Worm (Caenorhabditis elegans): ENCODE data around the gene clec-246.

Gene clec-246

DNA sequence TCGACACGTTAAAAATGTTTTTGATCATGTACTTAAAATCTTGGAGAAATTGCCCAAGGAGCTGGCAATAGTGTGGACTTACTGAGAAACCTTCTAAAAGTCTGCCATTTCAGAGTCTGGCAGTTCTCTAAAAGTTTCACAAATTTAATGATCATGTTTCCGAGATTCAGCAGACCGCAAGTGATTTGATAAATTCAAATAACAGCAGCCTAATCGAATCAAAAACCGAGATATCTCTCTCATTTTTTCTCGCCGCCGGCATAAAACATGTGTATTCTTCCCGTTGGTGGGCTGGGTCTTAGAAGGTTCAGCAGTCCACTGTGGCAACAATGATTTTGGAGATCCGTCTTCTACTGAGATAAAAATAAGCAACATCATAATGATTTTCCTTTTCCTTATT is at the start of gene clec-246:
Gene clec-246, plus strand, starts transcription at position 301 of the 400 bp plus-strand sequence.
- TF ChIP-seq blmp-1 (tag; optimal IDR thresholded peaks at IDR 0.05) (no peak), C34B4.2 (tag; optimal IDR thresholded peaks at IDR 0.05) (no peak), zag-1 (tag; optimal IDR thresholded peaks at IDR 0.05) (no peak), jun-1 (tag; optimal IDR thresholded peaks at IDR 0.05) (no peak), dpl-1 (GFP tag; optimal IDR thresholded peaks at IDR 0.05) (no peak), vab-15 (tag; optimal IDR thresholded peaks at IDR 0.05) (no peak), elt-3 (tag; optimal IDR thresholded peaks at IDR 0.05) (no peak), mdl-1 (tag; optimal IDR thresholded peaks at IDR 0.05) (no peak), C16A3.4 (tag; optimal IDR thresholded peaks at IDR 0.05) (no peak)

DNA sequence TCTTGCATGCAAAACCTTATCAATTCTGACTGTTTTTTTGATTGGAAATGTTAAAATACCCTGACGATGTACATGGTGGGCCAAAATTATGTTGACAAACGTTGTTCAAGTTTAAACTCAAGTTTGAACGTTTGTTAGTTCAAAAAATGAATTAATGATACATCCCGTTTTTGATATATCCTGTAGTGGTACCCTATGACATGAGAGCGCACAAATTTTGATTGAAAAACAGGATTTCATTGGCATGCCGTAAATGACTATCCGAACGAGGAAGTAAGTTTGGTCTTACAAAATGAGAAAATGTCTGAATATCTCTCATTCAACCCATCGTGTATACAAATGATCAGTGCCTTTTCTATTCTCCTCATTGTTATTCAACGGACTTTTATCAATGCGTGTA is 48.1 kb upstream of the clec-246 start, which contains the start of gene Y37H2A.11:
Gene Y37H2A.11, plus strand, starts transcription at position 301 of the 400 bp plus-strand sequence.
- TF ChIP-seq lin-14 (GFP tag; optimal IDR thresholded peaks at IDR 0.05): no peak
- no peak for TF ChIP-seq unc-86 (tag; optimal IDR thresholded peaks at IDR 0.05)
- TF ChIP-seq nhr-71 (tag; optimal IDR thresholded peaks at IDR 0.05): no peak
- TF ChIP-seq xbp-1 (tag; optimal IDR thresholded peaks at IDR 0.05): no peak
- no peak for TF ChIP-seq skn-1 (tag; optimal IDR thresholded peaks at IDR 0.05)
- no peak for TF ChIP-seq alr-1 (tag; optimal IDR thresholded peaks at IDR 0.05; ENCODE audit: borderline replicate concordance)
- no peak for TF ChIP-seq pqm-1 (tag; optimal IDR thresholded peaks at IDR 0.05)
- no peak for TF ChIP-seq mdl-1 (tag; optimal IDR thresholded peaks at IDR 0.05)
- no peak for TF ChIP-seq fos-1 (tag; optimal IDR thresholded peaks at IDR 0.05)

DNA sequence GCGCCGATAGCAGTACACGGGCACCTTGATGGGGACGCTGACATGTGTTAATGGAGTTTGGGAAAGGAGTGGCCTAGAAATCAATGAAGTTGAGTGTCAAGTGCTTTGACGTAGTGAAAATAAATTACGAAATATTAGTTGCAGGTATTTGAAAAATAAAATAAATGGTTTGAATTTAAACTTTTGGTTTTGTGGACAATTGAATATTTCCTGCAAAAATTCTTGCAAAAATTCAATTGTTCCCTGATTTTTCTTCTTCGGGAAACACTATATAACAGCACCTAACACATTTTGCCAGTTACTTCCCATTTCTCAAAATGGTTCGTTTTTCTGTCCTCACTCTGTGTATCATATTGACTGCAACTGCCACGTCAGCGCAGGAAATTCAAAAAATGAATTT is 46.7 kb upstream of the clec-246 start, which contains the start of gene Y37H2A.13:
Gene Y37H2A.13, plus strand, starts transcription at position 301 of the 400 bp plus-strand sequence.
- TF ChIP-seq nhr-76 (tag; optimal IDR thresholded peaks at IDR 0.05) (no peak), mdl-1 (tag; optimal IDR thresholded peaks at IDR 0.05) (no peak), aly-2 (tag; optimal IDR thresholded peaks at IDR 0.05) (no peak), lsy-2 (tag; optimal IDR thresholded peaks at IDR 0.05) (no peak), sup-37 (GFP tag; optimal IDR thresholded peaks at IDR 0.05) (no peak), grh-1 (GFP tag; IDR thresholded peaks at IDR 0.05) (no peak), ceh-8 (GFP tag; optimal IDR thresholded peaks at IDR 0.05) (no peak), fos-1 (tag; optimal IDR thresholded peaks at IDR 0.05) (no peak), nhr-77 (tag; optimal IDR thresholded peaks at IDR 0.05) (no peak), efl-1 (optimal IDR thresholded peaks at IDR 0.05) (no peak), efl-1 (GFP tag; optimal IDR thresholded peaks at IDR 0.05 in 1 of 2) (no peak)

DNA sequence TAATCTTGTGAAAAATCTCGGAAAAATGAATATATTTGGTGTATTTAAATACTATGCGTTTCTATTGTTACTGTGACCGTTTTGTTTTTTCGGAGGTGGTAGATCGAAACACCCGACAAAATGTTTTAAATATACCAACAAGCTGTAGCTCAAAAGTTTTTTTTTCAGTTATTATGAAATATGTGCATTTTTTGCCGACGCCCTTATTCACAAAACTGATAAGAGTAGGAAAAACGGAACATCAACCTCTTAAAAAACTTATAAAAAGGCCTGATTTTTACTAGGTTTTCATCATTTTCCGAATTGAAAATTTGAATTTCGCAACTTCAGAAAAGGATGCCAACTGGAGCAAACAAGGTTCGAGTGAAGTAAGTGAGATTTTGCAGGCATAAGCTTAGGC is 45.8 kb upstream of the clec-246 start, which contains the start of gene Y37H2A.14:
Gene Y37H2A.14, plus strand, starts transcription at position 301 of the 400 bp plus-strand sequence.
- TF ChIP-seq rnt-1 (tag; optimal IDR thresholded peaks at IDR 0.05): no peak
- TF ChIP-seq lir-3 (tag; optimal IDR thresholded peaks at IDR 0.05; ENCODE audit: poor library complexity): no peak
- no peak for TF ChIP-seq lin-13 (GFP tag; optimal IDR thresholded peaks at IDR 0.05)
- no peak for TF ChIP-seq alr-1 (tag; optimal IDR thresholded peaks at IDR 0.05; ENCODE audit: borderline replicate concordance)
- TF ChIP-seq ztf-11 (tag; optimal IDR thresholded peaks at IDR 0.05): no peak
- no peak for TF ChIP-seq zip-4 (GFP tag; optimal IDR thresholded peaks at IDR 0.05)
- no peak for TF ChIP-seq xbp-1 (tag; optimal IDR thresholded peaks at IDR 0.05)
- TF ChIP-seq ceh-8 (GFP tag; optimal IDR thresholded peaks at IDR 0.05): no peak
- TF ChIP-seq unc-86 (tag; optimal IDR thresholded peaks at IDR 0.05): no peak
- TF ChIP-seq aly-2 (tag; optimal IDR thresholded peaks at IDR 0.05): no peak
- TF ChIP-seq C16A3.4 (tag; optimal IDR thresholded peaks at IDR 0.05): no peak
- no peak for TF ChIP-seq fkh-4 (tag; optimal IDR thresholded peaks at IDR 0.05; ENCODE audit: borderline replicate concordance)
- no peak for TF ChIP-seq snpc-4 (tag; optimal IDR thresholded peaks at IDR 0.05)
- TF ChIP-seq ztf-4 (tag; optimal IDR thresholded peaks at IDR 0.05): no peak

DNA sequence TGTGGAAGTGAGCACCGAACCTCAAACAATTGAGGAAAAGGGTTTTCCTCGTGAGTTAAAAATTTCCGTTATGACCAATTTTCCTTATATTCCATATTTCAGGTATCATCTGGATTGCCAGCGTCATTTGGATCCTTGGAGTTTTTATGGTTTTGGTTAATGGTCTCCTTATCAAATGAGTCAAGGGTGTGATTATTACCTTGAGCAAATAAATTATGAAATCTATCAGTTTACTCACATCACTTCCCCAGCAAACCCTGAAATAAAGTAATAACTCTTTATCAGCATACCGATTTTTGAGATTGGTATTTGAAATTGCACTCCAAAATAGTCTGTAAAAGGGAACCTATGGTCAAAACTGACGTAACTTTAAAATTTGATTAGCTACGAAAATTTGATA is 44.8 kb upstream of the clec-246 start:
- TF ChIP-seq elt-2 (tag; optimal IDR thresholded peaks at IDR 0.05) (no peak), efl-1 (optimal IDR thresholded peaks at IDR 0.05) (no peak), efl-1 (GFP tag; optimal IDR thresholded peaks at IDR 0.05 in 1 of 2) (peak in 1 of 2 experiments; percentile 61), nhr-77 (tag; optimal IDR thresholded peaks at IDR 0.05) (no peak), isw-1 (GFP tag; IDR thresholded peaks at IDR 0.05) (no peak)

Data from whole organism, L1 larva.